Fruit fly (Drosophila melanogaster) whole organism, embryonic: ENCODE results near the gene Cyp1.

Experiments used
- Bteb2 ChIP-seq: fragments of 200-800 bp; sonication (Bioruptor generic); optimal IDR thresholded peaks from 2 replicates; lab custom pipeline; 2016; ENCODE audit warnings: missing biosample characterization, missing genetic modification characterization
- C15 ChIP-seq: fragments of 200-800 bp; sonication (Bioruptor generic); IDR thresholded peaks from 3 replicates; pipeline ENCODE4 v1.3.6; 2022; ENCODE audit warnings: missing biosample characterization, missing genetic modification characterization
- CG1024 ChIP-seq: fragments of 200-800 bp; sonication (Bioruptor generic); IDR thresholded peaks from 2 replicates; pipeline ENCODE4 v1.3.6; 2022; ENCODE audit warnings: missing biosample characterization, missing genetic modification characterization
- CG10654 ChIP-seq: fragments of 200-800 bp; sonication (Bioruptor generic); optimal IDR thresholded peaks from 2 replicates; lab custom pipeline; 2016; ENCODE audit warnings: missing biosample characterization, missing genetic modification characterization
- CG10959 ChIP-seq: fragments of 200-800 bp; sonication (Bioruptor generic); IDR thresholded peaks from 2 replicates; pipeline ENCODE4 v1.3.6; 2022; ENCODE audit warnings: missing biosample characterization, missing genetic modification characterization
- CG11695 ChIP-seq: fragments of 200-800 bp; sonication (Bioruptor generic); IDR thresholded peaks from 3 replicates; pipeline ENCODE4 v1.3.6; 2022; ENCODE audit warnings: missing biosample characterization, missing genetic modification characterization
- CG1233 ChIP-seq: fragments of 200-800 bp; sonication (Bioruptor generic); optimal IDR thresholded peaks from 4 replicates; lab custom pipeline; 2018; ENCODE audit warnings: missing biosample characterization, mild to moderate bottlenecking, missing genetic modification characterization
- CG15011 ChIP-seq: fragments of 200-800 bp; sonication (Bioruptor generic); optimal IDR thresholded peaks from 3 replicates; lab custom pipeline; 2018; ENCODE audit warnings: missing biosample characterization, mild to moderate bottlenecking, missing genetic modification characterization
- CG17568 ChIP-seq: fragments of 200-800 bp; sonication (Bioruptor generic); optimal IDR thresholded peaks from 2 replicates; lab custom pipeline; 2018; ENCODE audit warnings: missing biosample characterization, mild to moderate bottlenecking, missing genetic modification characterization, moderate library complexity
- CG17802 ChIP-seq: fragments of 200-800 bp; sonication (Bioruptor generic); optimal IDR thresholded peaks from 2 replicates; lab custom pipeline; 2018; ENCODE audit warnings: missing biosample characterization, mild to moderate bottlenecking, missing genetic modification characterization, moderate library complexity
- CG18476 ChIP-seq: fragments of 200-800 bp; sonication (Bioruptor generic); optimal IDR thresholded peaks from 2 replicates; lab custom pipeline; 2016; ENCODE audit warnings: missing biosample characterization, mild to moderate bottlenecking, missing genetic modification characterization
- CG2116 ChIP-seq: fragments of 200-800 bp; sonication (Bioruptor generic); optimal IDR thresholded peaks from 3 replicates; lab custom pipeline; 2018; ENCODE audit warnings: missing biosample characterization, mild to moderate bottlenecking, missing genetic modification characterization
- CG2129 ChIP-seq: fragments of 200-800 bp; sonication (Bioruptor generic); IDR thresholded peaks from 2 replicates; pipeline ENCODE4 v1.3.6; 2022; ENCODE audit warnings: missing biosample characterization, missing genetic modification characterization; ENCODE audit not compliant: partially characterized antibody
- CG3065 ChIP-seq: fragments of 200-800 bp; sonication (Bioruptor generic); optimal IDR thresholded peaks from 2 replicates; lab custom pipeline; 2016; ENCODE audit warnings: missing biosample characterization, missing genetic modification characterization
- CG3407 ChIP-seq: fragments of 200-800 bp; sonication (Bioruptor generic); optimal IDR thresholded peaks from 2 replicates; lab custom pipeline; 2018; ENCODE audit warnings: missing biosample characterization, mild to moderate bottlenecking, missing genetic modification characterization
- CG3726 ChIP-seq: fragments of 200-800 bp; sonication (Bioruptor generic); IDR thresholded peaks from 3 replicates; pipeline ENCODE4, ENCODE4 v1.3.6; 2022; ENCODE audit warnings: missing biosample characterization, missing genetic modification characterization
- CG6654 ChIP-seq: fragments of 200-800 bp; sonication (Bioruptor generic); optimal IDR thresholded peaks from 2 replicates; lab custom pipeline; 2017; ENCODE audit warnings: missing biosample characterization, mild to moderate bottlenecking, missing genetic modification characterization
- CG6854 ChIP-seq: fragments of 200-800 bp; sonication (Bioruptor generic); optimal IDR thresholded peaks from 3 replicates; lab custom pipeline; 2017; ENCODE audit warnings: missing biosample characterization, mild to moderate bottlenecking, missing genetic modification characterization
- CG7987 ChIP-seq: fragments of 200-800 bp; sonication (Bioruptor generic); optimal IDR thresholded peaks from 2 replicates; lab custom pipeline; 2018; ENCODE audit warnings: missing biosample characterization, mild to moderate bottlenecking, missing genetic modification characterization, moderate library complexity
- Eip74EF ChIP-seq, 2 experiments: fragments of 200-800 bp in 1 of 2; fragments of >200 bp in 1 of 2; sonication (Bioruptor generic) in 1 of 2; optimal IDR thresholded peaks; 2 replicates each; lab custom pipeline; 2017 to 2019; ENCODE audit warnings: missing biosample characterization in 2 of 2, missing genetic modification characterization in 2 of 2, mild to moderate bottlenecking in 1 of 2, moderate library complexity in 1 of 2
- Ets97D ChIP-seq: fragments of 200-800 bp; sonication (Bioruptor generic); optimal IDR thresholded peaks from 3 replicates; lab custom pipeline; 2016; ENCODE audit warnings: missing biosample characterization, missing genetic modification characterization
- Fer1 ChIP-seq: fragments of 200-800 bp; sonication (Bioruptor generic); optimal IDR thresholded peaks from 2 replicates; lab custom pipeline; 2017; ENCODE audit warnings: missing biosample characterization, mild to moderate bottlenecking, missing genetic modification characterization
- Hand ChIP-seq: fragments of 200-800 bp; sonication (Bioruptor generic); optimal IDR thresholded peaks from 2 replicates; lab custom pipeline; 2017; ENCODE audit warnings: mild to moderate bottlenecking, missing biosample characterization, missing genetic modification reagents, missing genetic modification characterization
- Med ChIP-seq: fragments of 200-800 bp; sonication (Bioruptor generic); peaks from one replicate; lab custom pipeline; 2016; ENCODE audit warnings: missing biosample characterization, missing genetic modification characterization, mild to moderate bottlenecking, inconsistent platforms, moderate library complexity
- Mrtf ChIP-seq: fragments of 200-800 bp; sonication (Bioruptor generic); IDR thresholded peaks from 3 replicates; pipeline ENCODE4 v1.3.6; 2022; ENCODE audit warnings: missing biosample characterization, missing genetic modification characterization
- Side ChIP-seq: fragments of 200-800 bp; sonication (Bioruptor generic); optimal IDR thresholded peaks from 2 replicates; lab custom pipeline; 2016; ENCODE audit warnings: missing biosample characterization, missing genetic modification characterization
- Stat92E ChIP-seq, 3 experiments: fragments of >200 bp in 2 of 3; fragments of 200-800 bp in 1 of 3; sonication (Bioruptor generic) in 1 of 3; optimal IDR thresholded peaks; 2 replicates each; lab custom pipeline; 2017 to 2019; ENCODE audit warnings: missing biosample characterization in 3 of 3, missing genetic modification characterization in 3 of 3, mild to moderate bottlenecking in 1 of 3, moderate library complexity in 1 of 3
- az2 ChIP-seq: fragments of 200-800 bp; sonication (Bioruptor generic); optimal IDR thresholded peaks from 3 replicates; lab custom pipeline; 2016; ENCODE audit warnings: missing biosample characterization, missing genetic modification characterization
- bcd ChIP-seq: fragments of 200-800 bp; sonication (Bioruptor generic); optimal IDR thresholded peaks from 2 replicates; lab custom pipeline; 2017; ENCODE audit warnings: missing biosample characterization, mild to moderate bottlenecking, missing genetic modification characterization
- chm ChIP-seq: fragments of 200-800 bp; sonication (Bioruptor generic); IDR thresholded peaks from 2 replicates; pipeline ENCODE4 v1.3.6; 2022; ENCODE audit warnings: missing biosample characterization, missing genetic modification characterization
- crol ChIP-seq: fragments of 200-800 bp; sonication (Bioruptor generic); IDR thresholded peaks from 2 replicates; pipeline ENCODE4 v1.3.6; 2022; ENCODE audit warnings: missing biosample characterization, missing genetic modification characterization
- exex ChIP-seq: fragments of 200-800 bp; sonication (Bioruptor generic); optimal IDR thresholded peaks from 4 replicates; lab custom pipeline; 2018; ENCODE audit warnings: missing biosample characterization, mild to moderate bottlenecking, missing genetic modification characterization, moderate library complexity
- fru ChIP-seq: fragments of >200 bp; optimal IDR thresholded peaks from 2 replicates; lab custom pipeline; 2017
- lmd ChIP-seq: fragments of 200-800 bp; sonication (Bioruptor generic); IDR thresholded peaks from 2 replicates; pipeline ENCODE4 v1.3.6; 2022; ENCODE audit warnings: missing biosample characterization, missing genetic modification characterization
- p53 ChIP-seq: fragments of 200-800 bp; sonication (Bioruptor generic); optimal IDR thresholded peaks from 2 replicates; lab custom pipeline; 2016; ENCODE audit warnings: missing biosample characterization, missing genetic modification characterization
- pan ChIP-seq, 4 experiments: fragments of >200 bp in 3 of 4; fragments of 200-800 bp in 1 of 4; sonication (Bioruptor generic) in 1 of 4; optimal IDR thresholded peaks in 3 of 4; IDR thresholded peaks in 1 of 4; 2 replicates each; pipeline versions ENCODE4 v1.3.6 to Lab custom; 2017 to 2022; ENCODE audit warnings: missing biosample characterization in 2 of 4, missing genetic modification characterization in 2 of 4, mixed read lengths in 1 of 4
- pb ChIP-seq: fragments of 200-800 bp; sonication (Bioruptor generic); optimal IDR thresholded peaks from 3 replicates; lab custom pipeline; 2016; ENCODE audit warnings: missing biosample characterization, missing genetic modification characterization
- pzg ChIP-seq: fragments of 200-800 bp; sonication (Bioruptor generic); optimal IDR thresholded peaks from 3 replicates; lab custom pipeline; 2018; ENCODE audit warnings: missing biosample characterization, mild to moderate bottlenecking, missing genetic modification characterization, moderate library complexity
- salm ChIP-seq: fragments of 200-800 bp; sonication (Bioruptor generic); optimal IDR thresholded peaks from 2 replicates; lab custom pipeline; 2018; ENCODE audit warnings: missing biosample characterization, mild to moderate bottlenecking, missing genetic modification characterization
- sob ChIP-seq: fragments of 200-800 bp; sonication (Bioruptor generic); IDR thresholded peaks from 2 replicates; pipeline ENCODE4 v1.3.6; 2022; ENCODE audit warnings: missing biosample characterization, missing genetic modification characterization
- sr ChIP-seq: fragments of 200-800 bp; sonication (Bioruptor generic); IDR thresholded peaks from 3 replicates; pipeline ENCODE4 v1.3.6; 2022; ENCODE audit warnings: missing biosample characterization, missing genetic modification characterization
- stwl ChIP-seq: fragments of 200-800 bp; sonication (Bioruptor generic); optimal IDR thresholded peaks from 3 replicates; lab custom pipeline; 2018; ENCODE audit warnings: missing biosample characterization, mild to moderate bottlenecking, missing genetic modification characterization, moderate library complexity
- tio ChIP-seq: fragments of 200-800 bp; sonication (Bioruptor generic); optimal IDR thresholded peaks from 2 replicates; lab custom pipeline; 2017; ENCODE audit warnings: missing biosample characterization, missing genetic modification characterization, inconsistent platforms
- ttk ChIP-seq: fragments of 200-800 bp; sonication (Bioruptor generic); IDR thresholded peaks from 2 replicates; pipeline ENCODE4 v2.1.2; 2022; ENCODE audit warnings: missing biosample characterization, missing genetic modification characterization
- zf30C ChIP-seq: fragments of 200-800 bp; sonication (Bioruptor generic); optimal IDR thresholded peaks from 3 replicates; lab custom pipeline; 2018; ENCODE audit warnings: missing biosample characterization, mild to moderate bottlenecking, missing genetic modification characterization

The Cyp1 gene

dm6 chrX:16279340-16279941 is 40.7 kb downstream of the Cyp1 start (continued):
- TF ChIP-seq crol (GFP tag; lab: Robert Waterston, UW) (peak; percentile 41; the same call in 1 of the 2 replicates), CG10959 (GFP tag; lab: Robert Waterston, UW) (peak; percentile 82), CG3726 (GFP tag; lab: Robert Waterston, UW) (peak; percentile 86; the same call in 1 of the 3 replicates), exex (tag; lab: Kevin White, UChicago) (no peak), Hand (no peak), Mrtf (peak; percentile 89), fru (lab: Kevin White, UChicago) (no peak), CG10654 (peak; percentile 73), Ets97D (peak; percentile 40), CG3407 (peak; percentile 61), CG17802 (tag; lab: Kevin White, UChicago) (peak; percentile 53), ttk (GFP tag; lab: Robert Waterston, UW) (peak; percentile 90), C15 (GFP tag; lab: Robert Waterston, UW) (peak; percentile 80; the same call in 2 of the 3 replicates), CG15011 (GFP tag; lab: Kevin White, UChicago) (peak; percentile 38), sr (GFP tag; lab: Robert Waterston, UW) (peak; percentile 73; the same call in 1 of the 3 replicates), zf30C (GFP tag; lab: Kevin White, UChicago) (no peak), CG18476 (GFP tag; lab: Kevin White, UChicago) (peak; percentile 16), sob (GFP tag; lab: Robert Waterston, UW) (peak; percentile 89), CG6854 (GFP tag; lab: Kevin White, UChicago) (peak; percentile 32), CG3065 (GFP tag; lab: Kevin White, UChicago) (no peak), CG6654 (GFP tag; lab: Kevin White, UChicago) (peak; percentile 72), Bteb2 (peak; percentile 22), pan (optimal IDR thresholded peaks at IDR 0.05; lab: Kevin White, UChicago) (no peak), pan (GFP tag; optimal IDR thresholded peaks at IDR 0.05 in 1 of 2, IDR thresholded peaks at IDR 0.05 in 1 of 2) (peak in 1 of 2 experiments; percentile 88), Fer1 (GFP tag; lab: Kevin White, UChicago) (peak; percentile 67), pzg (peak; percentile 8), bcd (GFP tag; lab: Kevin White, UChicago) (peak; percentile 80), CG2116 (GFP tag; lab: Kevin White, UChicago) (peak; percentile 21), CG17568 (no peak), CG7987 (GFP tag; lab: Kevin White, UChicago) (peak; percentile 27), pb (GFP tag; lab: Kevin White, UChicago) (peak; percentile 65), Eip74EF (GFP tag; optimal IDR thresholded peaks at IDR 0.05; lab: Kevin White, UChicago) (peak in 1 of 2 experiments; percentile 56), Stat92E (GFP tag; optimal IDR thresholded peaks at IDR 0.05; lab: Kevin White, UChicago) (no peak), salm (peak; percentile 50), Med (peak; percentile 94), Side (GFP tag; lab: Kevin White, UChicago) (peak; percentile 81), p53 (GFP tag; lab: Kevin White, UChicago) (peak; percentile 77), CG1024 (GFP tag; lab: Robert Waterston, UW) (peak; percentile 88), chm (GFP tag; lab: Robert Waterston, UW) (peak; percentile 82), lmd (GFP tag; lab: Robert Waterston, UW) (peak; percentile 94), CG2129 (GFP tag; lab: Robert Waterston, UW) (no peak), stwl (tag; lab: Kevin White, UChicago) (no peak), tio (peak; percentile 71), az2 (peak; percentile 78), CG1233 (GFP tag; lab: Kevin White, UChicago) (peak; percentile 92), CG11695 (GFP tag; lab: Robert Waterston, UW) (peak; percentile 79; the same call in 2 of the 3 replicates)
- TF ChIP-seq, all 482 proteins: peak for 392
